Worm (Caenorhabditis elegans) whole organism, midembryonic: ENCODE measurements around the gene cat-4.

Source experiments
- T22C8.4 ChIP-seq: fragments of 200-800 bp; sonication (Bioruptor generic); IDR thresholded peaks from 2 replicates; pipeline ENCODE4 v1.3.6; 2022; ENCODE audit warnings: missing genetic modification characterization, missing compliant biosample characterization
- cog-1 ChIP-seq: sonication (generic microtip); optimal IDR thresholded peaks from 2 replicates; lab custom pipeline; 2016; ENCODE audit warnings: missing genetic modification characterization, missing compliant biosample characterization
- klf-2 ChIP-seq: fragments of 200-800 bp; sonication (Bioruptor generic); conservative IDR thresholded peaks from 2 replicates; pipeline ENCODE4 v1.3.6; 2022; ENCODE audit warnings: missing genetic modification reagents, missing genetic modification characterization, missing compliant biosample characterization
- med-1 ChIP-seq: sonication (generic microtip); optimal IDR thresholded peaks from 2 replicates; lab custom pipeline; 2017; ENCODE audit warnings: missing genetic modification characterization, mild to moderate bottlenecking, missing compliant biosample characterization, antibody characterized with exemption, missing genetic modification reagents; ENCODE audit not compliant: insufficient read depth

- TF ChIP-seq cog-1 (tag; lab: Kevin White, UChicago) (no peak), med-1 (GFP tag; lab: Kevin White, UChicago) (no peak), T22C8.4 (GFP tag; lab: Robert Waterston, UW) (no peak), klf-2 (GFP tag; lab: Robert Waterston, UW) (no peak)
Observed at ce11 chrV:10592479-10592878, 27.8 kb downstream of the cat-4 start, which contains the start of gene T21C9.9.
